Worm (Caenorhabditis elegans): ENCODE results near the gene K02D10.3.

DNA sequence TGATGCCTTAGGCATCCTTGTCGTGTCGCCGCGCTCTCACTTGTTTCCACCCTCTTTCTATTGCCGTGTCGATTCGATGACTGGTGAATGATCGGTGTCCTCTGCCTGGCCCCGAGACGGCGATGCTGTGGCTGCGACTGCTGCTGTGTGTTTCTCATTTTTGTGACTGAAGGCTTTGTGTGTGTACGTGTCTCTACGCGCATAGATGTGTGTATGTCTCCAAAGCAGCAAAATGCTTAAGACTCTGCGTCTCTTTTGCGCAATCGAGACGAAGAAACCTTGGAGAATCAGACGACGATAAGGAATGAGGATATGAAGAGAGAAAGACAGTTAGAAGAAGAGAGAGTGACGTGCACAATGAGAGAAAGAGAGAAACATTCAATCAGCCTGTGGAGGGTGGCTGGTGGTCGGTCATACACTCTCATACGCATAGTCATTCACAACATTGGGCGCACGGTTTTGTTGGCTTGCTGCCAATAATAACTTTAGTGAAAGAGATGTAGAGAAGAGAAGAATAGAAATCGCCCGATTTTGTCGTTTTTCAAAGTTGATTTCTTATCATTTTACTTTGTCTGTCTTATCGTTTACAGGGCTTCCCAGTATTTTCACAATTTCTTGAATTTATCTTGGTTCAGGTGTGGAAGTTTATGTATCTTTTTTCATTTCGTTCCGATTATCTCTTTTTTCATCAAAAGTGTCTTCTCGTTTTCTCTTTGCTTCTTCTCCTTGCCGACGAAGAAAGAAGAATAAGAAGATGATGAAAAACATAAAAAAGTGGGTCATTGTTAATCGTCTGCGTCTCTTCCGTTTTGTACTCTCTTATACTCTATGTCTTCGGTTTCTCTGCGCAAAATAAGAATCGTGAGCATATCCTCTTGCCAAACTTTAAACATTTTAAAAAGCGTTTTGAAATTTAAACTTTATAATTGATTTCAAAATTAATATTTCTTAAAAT is 30.4 kb upstream of the K02D10.3 start:
- TF ChIP-seq flt-1 (GFP tag; IDR thresholded peaks at IDR 0.05) (peak; percentile 78), ztf-23 (GFP tag; IDR thresholded peaks at IDR 0.05) (no peak), med-1 (GFP tag; optimal IDR thresholded peaks at IDR 0.05; ENCODE audit: insufficient read depth) (no peak)
